Fruit fly (Drosophila melanogaster): Measurements from ENCODE around the gene APC7.

dm6 chrX:6588990-6589389, 7.9 kb upstream of the APC7 start, which contains the start of gene CG17717:
- no peak for TF ChIP-seq Hnf4 (GFP tag; optimal IDR thresholded peaks at IDR 0.05)
- no peak for TF ChIP-seq Dfd (GFP tag; optimal IDR thresholded peaks at IDR 0.05)
- TF ChIP-seq lola (GFP tag; optimal IDR thresholded peaks at IDR 0.05): no peak
- no peak for TF ChIP-seq dsf (GFP tag; optimal IDR thresholded peaks at IDR 0.05; ENCODE audit: borderline replicate concordance)
- TF ChIP-seq usp (GFP tag; optimal IDR thresholded peaks at IDR 0.05): no peak
- no peak for TF ChIP-seq psq (GFP tag; optimal IDR thresholded peaks at IDR 0.05)
- TF ChIP-seq br (GFP tag; optimal IDR thresholded peaks at IDR 0.05): no peak
- TF ChIP-seq tai (GFP tag; optimal IDR thresholded peaks at IDR 0.05): no peak
- TF ChIP-seq rgr (GFP tag; optimal IDR thresholded peaks at IDR 0.05): no peak
- TF ChIP-seq ey (GFP tag; optimal IDR thresholded peaks at IDR 0.05): no peak
- no peak for TF ChIP-seq Jra (GFP tag; optimal IDR thresholded peaks at IDR 0.05)

Measured in whole organism, wandering third instar larva.